Fruit fly (Drosophila melanogaster) Kc167 (cell line): ENCODE data around the gene CG15628.

Experiments
- Myc ChIP-seq: fragments of >200 bp; optimal IDR thresholded peaks from 2 replicates; lab custom pipeline; 2017; ENCODE audit warnings: missing external identifiers
- Sin3A ChIP-seq: fragments of >200 bp; optimal IDR thresholded peaks from 2 replicates; lab custom pipeline; 2018; ENCODE audit warnings: missing external identifiers
- h ChIP-seq: fragments of >200 bp; optimal IDR thresholded peaks from 3 replicates; lab custom pipeline; 2018; ENCODE audit warnings: missing external identifiers
- insv ChIP-seq: fragments of >200 bp; optimal IDR thresholded peaks from 3 replicates; lab custom pipeline; 2018; ENCODE audit warnings: missing external identifiers
- psq ChIP-seq: fragments of >200 bp; optimal IDR thresholded peaks from 2 replicates; lab custom pipeline; 2017; ENCODE audit warnings: missing external identifiers
- ttk ChIP-seq: sonication (Bioruptor generic); optimal IDR thresholded peaks from 2 replicates; lab custom pipeline; 2017; ENCODE audit warnings: missing external identifiers

Gene CG15628

DNA sequence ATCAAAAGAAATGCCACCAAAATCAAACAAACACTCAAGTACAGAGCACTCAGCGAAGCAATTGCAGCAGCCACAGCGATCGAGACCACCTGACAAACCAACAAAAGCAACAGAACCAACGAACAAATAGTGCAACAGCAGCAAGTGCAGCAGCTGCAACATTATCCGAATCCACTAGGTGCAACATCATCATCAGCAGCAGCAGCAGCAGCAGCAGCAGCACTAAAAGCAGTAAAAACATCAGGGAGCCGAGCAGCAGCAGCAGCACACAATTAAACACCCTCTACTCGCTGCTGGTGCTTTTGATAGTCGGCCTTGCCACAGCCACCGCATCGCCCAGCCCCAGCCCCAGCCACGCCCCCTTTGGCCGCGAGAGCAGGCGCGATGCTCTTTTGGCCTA, 43.8 kb downstream of the CG15628 start:
- no peak for TF ChIP-seq h
- no peak for TF ChIP-seq Myc (lab: Kevin White, UChicago)
- no peak for TF ChIP-seq ttk
- TF ChIP-seq psq (lab: Kevin White, UChicago) = no peak
- no peak for TF ChIP-seq insv
- TF ChIP-seq Sin3A (lab: Kevin White, UChicago) = no peak

DNA sequence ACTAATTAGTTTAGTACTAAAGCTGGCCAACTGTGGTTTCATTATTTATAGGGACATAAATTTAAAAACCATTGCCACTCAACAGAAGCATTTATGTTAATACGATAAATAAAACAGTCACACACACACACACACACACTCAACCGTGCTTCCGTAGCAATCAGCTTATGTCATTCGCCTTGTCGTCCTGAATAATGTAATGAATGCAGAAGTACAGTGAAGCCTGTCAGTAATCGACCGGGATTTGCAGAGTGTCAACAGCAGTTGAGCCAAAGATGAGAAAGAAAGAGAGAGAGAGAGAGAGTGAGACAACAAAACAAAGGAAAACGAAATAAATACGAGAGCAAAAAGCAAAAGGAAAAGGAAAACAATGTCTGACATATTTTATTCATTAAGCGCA, 46.8 kb downstream of the CG15628 start:
- TF ChIP-seq Sin3A (lab: Kevin White, UChicago) = no peak
- no peak for TF ChIP-seq insv
- no peak for TF ChIP-seq h
- no peak for TF ChIP-seq ttk
- TF ChIP-seq Myc (lab: Kevin White, UChicago) = no peak
- no peak for TF ChIP-seq psq (lab: Kevin White, UChicago)
